Fruit fly (Drosophila melanogaster) whole organism, pupa: ENCODE measurements around the gene Doc2.

Experiments used
- CG10348 ChIP-seq: fragments of 200-800 bp; sonication (Bioruptor generic); IDR thresholded peaks from 2 replicates; pipeline ENCODE4 v1.3.6; 2022; ENCODE audit warnings: missing biosample characterization, missing genetic modification characterization
- CG13204 ChIP-seq: fragments of 200-800 bp; sonication (Bioruptor generic); optimal IDR thresholded peaks from 2 replicates; lab custom pipeline; 2018; ENCODE audit warnings: missing biosample characterization, mild to moderate bottlenecking, missing genetic modification characterization, moderate library complexity
- CG34367 ChIP-seq: fragments of 200-800 bp; sonication (Bioruptor generic); optimal IDR thresholded peaks from 2 replicates; lab custom pipeline; 2018; ENCODE audit warnings: missing biosample characterization, mild to moderate bottlenecking, missing genetic modification characterization
- CG8159 ChIP-seq: fragments of 200-800 bp; sonication (Bioruptor generic); optimal IDR thresholded peaks from 3 replicates; lab custom pipeline; 2018; ENCODE audit warnings: missing biosample characterization, mild to moderate bottlenecking, missing genetic modification characterization, moderate library complexity
- D1 ChIP-seq: fragments of 200-800 bp; sonication (Bioruptor generic); optimal IDR thresholded peaks from 2 replicates; lab custom pipeline; 2018; ENCODE audit warnings: missing biosample characterization, mild to moderate bottlenecking, missing genetic modification characterization, moderate library complexity
- EcR ChIP-seq: fragments of 200-800 bp; sonication (Bioruptor generic); optimal IDR thresholded peaks from 3 replicates; lab custom pipeline; 2019; ENCODE audit warnings: missing biosample characterization, missing genetic modification characterization, mild to moderate bottlenecking, moderate library complexity, missing genetic modification reagents
- fd96Ca ChIP-seq: fragments of 200-800 bp; sonication (Bioruptor generic); IDR thresholded peaks from 3 replicates; pipeline ENCODE4 v1.3.6; 2022; ENCODE audit warnings: missing biosample characterization, missing genetic modification characterization
- gl ChIP-seq: fragments of 200-800 bp; sonication (Bioruptor generic); optimal IDR thresholded peaks from 2 replicates; lab custom pipeline; 2018; ENCODE audit warnings: missing biosample characterization, mild to moderate bottlenecking, missing genetic modification characterization
- rn ChIP-seq: fragments of 200-800 bp; sonication (Bioruptor generic); IDR thresholded peaks from 2 replicates; pipeline ENCODE4 v1.3.6; 2022; ENCODE audit warnings: missing biosample characterization, missing genetic modification characterization

dm6 chr3L:9062816-9063215 is 43.8 kb upstream of the Doc2 start:
- TF ChIP-seq CG8159 = no peak
- no peak for TF ChIP-seq CG10348 (GFP tag; lab: Robert Waterston, UW)
- TF ChIP-seq D1 (tag; lab: Kevin White, UChicago) = no peak
- no peak for TF ChIP-seq EcR (GFP tag; lab: Kevin White, UChicago)
- no peak for TF ChIP-seq gl (tag; lab: Kevin White, UChicago)
- no peak for TF ChIP-seq CG34367
- TF ChIP-seq rn = no peak
- TF ChIP-seq fd96Ca (GFP tag; lab: Robert Waterston, UW) = no peak
- TF ChIP-seq CG13204 (GFP tag; lab: Kevin White, UChicago) = no peak
